Worm (Caenorhabditis elegans): ENCODE results near the gene Y57A10A.27.

The Y57A10A.27 gene

DNA sequence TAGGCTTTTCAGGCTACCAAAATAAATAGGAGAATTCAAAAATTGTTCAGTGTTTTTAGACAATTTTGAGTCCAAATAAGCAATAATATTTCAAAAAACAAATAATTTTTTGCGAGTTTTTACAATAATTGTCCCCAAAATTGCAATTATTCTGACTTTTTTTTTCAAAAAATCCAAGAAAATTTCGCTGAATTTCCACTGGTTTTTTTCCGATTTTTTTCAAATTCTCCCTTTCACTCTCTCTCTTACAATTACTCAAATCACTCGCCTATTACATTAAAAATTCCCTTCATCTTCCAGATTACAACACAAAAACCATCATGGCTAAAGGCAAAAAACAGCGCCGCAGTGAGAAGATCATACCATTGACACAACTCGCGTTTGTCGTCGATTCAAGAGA lies 14.2 kb upstream of the Y57A10A.27 start, which contains the start of gene Y57A10A.31:
Gene Y57A10A.31, plus strand, starts transcription at position 301 of the 400 bp plus-strand sequence.
- TF ChIP-seq zag-1 (tag; optimal IDR thresholded peaks at IDR 0.05) (no peak), lin-39 (tag; optimal IDR thresholded peaks at IDR 0.05) (no peak), nhr-237 (tag; optimal IDR thresholded peaks at IDR 0.05) (no peak), mdl-1 (tag; optimal IDR thresholded peaks at IDR 0.05) (no peak)

DNA sequence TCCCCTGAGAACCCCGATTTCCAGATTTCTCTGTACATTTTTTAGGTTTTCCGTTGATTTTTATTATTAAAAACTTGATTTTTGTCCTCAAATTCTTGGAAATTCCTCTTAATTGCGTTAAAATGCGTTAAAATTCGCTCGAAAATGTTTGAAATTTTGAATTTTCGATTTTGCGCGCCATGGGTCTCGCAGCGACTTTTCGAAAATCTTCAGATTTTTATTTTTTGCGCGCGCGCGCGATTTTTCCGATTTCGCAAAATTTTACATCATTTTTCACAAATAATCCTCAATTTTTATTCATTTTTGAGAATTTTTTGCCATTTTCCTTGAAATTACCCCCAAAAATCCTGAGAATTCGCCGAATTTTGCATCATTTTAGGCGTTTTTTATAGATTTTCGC lies 9.2 kb upstream of the Y57A10A.27 start:
- no peak for TF ChIP-seq alr-1 (tag; optimal IDR thresholded peaks at IDR 0.05)
- no peak for TF ChIP-seq nhr-6 (tag; optimal IDR thresholded peaks at IDR 0.05)

DNA sequence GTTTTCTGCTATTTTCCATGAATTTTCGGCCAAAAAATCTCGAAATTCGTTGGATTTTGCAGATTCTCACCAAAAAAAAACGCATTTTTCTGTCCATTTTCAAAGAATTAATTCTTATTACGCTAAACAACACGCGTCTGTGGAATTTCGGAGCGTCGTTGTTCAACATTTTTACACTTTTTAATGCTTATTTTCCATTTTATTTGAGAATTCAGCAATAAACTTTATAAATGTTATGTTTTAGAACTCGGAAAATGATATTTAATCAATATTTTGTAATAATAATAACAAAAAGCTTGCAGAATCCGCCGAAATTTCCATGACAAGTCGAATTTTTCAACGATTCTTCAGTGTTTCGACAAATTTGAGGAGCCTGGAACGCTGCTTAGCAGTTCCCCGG lies 5.5 kb upstream of the Y57A10A.27 start, which contains the start of gene ife-5:
Gene ife-5, plus strand, starts transcription at position 301 of the 400 bp plus-strand sequence.
- TF ChIP-seq nhr-11 (tag; optimal IDR thresholded peaks at IDR 0.05) (no peak), zag-1 (tag; optimal IDR thresholded peaks at IDR 0.05) (no peak)

DNA sequence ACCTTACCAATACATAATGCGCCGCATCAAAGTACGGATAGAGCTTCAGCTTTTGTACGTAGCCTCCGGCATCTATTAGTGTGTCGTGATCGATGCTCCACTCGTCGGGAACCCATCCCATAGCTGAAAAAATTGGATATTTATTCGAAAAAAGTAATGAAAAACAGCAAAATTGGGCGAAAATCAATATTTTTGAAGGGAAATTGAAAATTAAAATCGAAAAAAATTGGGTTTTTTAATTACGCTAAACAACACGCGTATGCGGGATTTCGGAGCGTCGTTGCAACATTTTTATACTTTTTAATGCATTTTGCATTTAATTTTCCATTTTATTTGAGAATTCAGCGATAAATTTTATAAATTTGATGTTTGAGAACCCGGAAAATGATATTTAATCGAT lies 4.4 kb upstream of the Y57A10A.27 start, which contains the start of the genes tric-1B.2 and Y57A10A.29:
Gene tric-1B.2, minus strand, starts transcription at position 129 of the 400 bp plus-strand sequence.
Gene Y57A10A.29, plus strand, starts transcription at position 303 of the 400 bp plus-strand sequence.
- TF ChIP-seq C34F6.9 (tag; optimal IDR thresholded peaks at IDR 0.05) = peak; percentile 21
- peak in 1 of 2 experiments; percentile 10 for TF ChIP-seq lsy-2 (tag; optimal IDR thresholded peaks at IDR 0.05)
- TF ChIP-seq nhr-21 (tag; optimal IDR thresholded peaks at IDR 0.05) = no peak
- TF ChIP-seq nhr-77 (tag; optimal IDR thresholded peaks at IDR 0.05) = no peak
- no peak for TF ChIP-seq mbf-1 (tag; optimal IDR thresholded peaks at IDR 0.05)
- TF ChIP-seq ama-1 (optimal IDR thresholded peaks at IDR 0.05) = no peak
- TF ChIP-seq elt-3 (tag; optimal IDR thresholded peaks at IDR 0.05) = no peak
- no peak for TF ChIP-seq nhr-23 (tag; optimal IDR thresholded peaks at IDR 0.05)
- TF ChIP-seq nhr-129 (tag; optimal IDR thresholded peaks at IDR 0.05) = no peak
- TF ChIP-seq nhr-237 (tag; optimal IDR thresholded peaks at IDR 0.05) = no peak
- TF ChIP-seq unc-62 (GFP tag; optimal IDR thresholded peaks at IDR 0.05) = no peak
- TF ChIP-seq unc-55 (GFP tag; optimal IDR thresholded peaks at IDR 0.05) = peak; percentile 28
- no peak for TF ChIP-seq unc-39 (tag; optimal IDR thresholded peaks at IDR 0.05)
- TF ChIP-seq lin-11 (tag; optimal IDR thresholded peaks at IDR 0.05) = no peak
- TF ChIP-seq sem-4 (tag; optimal IDR thresholded peaks at IDR 0.05) = no peak
- TF ChIP-seq ztf-4 (tag; optimal IDR thresholded peaks at IDR 0.05) = no peak
- TF ChIP-seq sma-9 (GFP tag; optimal IDR thresholded peaks at IDR 0.05) = no peak
- TF ChIP-seq sma-9 (tag; optimal IDR thresholded peaks at IDR 0.05) = no peak
- no peak for TF ChIP-seq ceh-82 (tag; optimal IDR thresholded peaks at IDR 0.05)
- no peak for TF ChIP-seq egl-27 (tag; optimal IDR thresholded peaks at IDR 0.05)
- TF ChIP-seq dmd-4 (tag; optimal IDR thresholded peaks at IDR 0.05) = no peak
- TF ChIP-seq mdl-1 (tag; optimal IDR thresholded peaks at IDR 0.05) = no peak
- no peak for TF ChIP-seq mab-5 (tag; optimal IDR thresholded peaks at IDR 0.05)

DNA sequence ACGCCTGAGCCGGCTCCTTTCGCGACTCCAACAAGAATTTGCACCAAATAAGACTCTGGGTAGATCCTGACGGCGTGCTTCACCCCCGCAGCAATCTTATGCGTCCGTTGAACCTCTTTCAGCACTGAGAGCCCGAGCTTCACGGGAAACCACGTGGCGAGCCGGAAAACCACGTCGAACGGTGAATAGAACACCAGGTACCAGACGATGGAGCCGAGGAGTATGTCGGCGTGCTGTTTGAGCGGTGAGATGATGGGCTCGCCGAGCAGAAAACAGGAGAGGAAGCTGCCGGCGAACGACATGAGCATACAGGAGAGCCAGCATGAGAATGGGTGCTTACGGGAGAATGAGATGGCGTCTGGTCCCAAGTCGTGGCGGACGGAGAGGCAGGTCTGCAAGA lies 3.8 kb upstream of the Y57A10A.27 start:
- TF ChIP-seq ztf-4 (tag; optimal IDR thresholded peaks at IDR 0.05) = no peak
- no peak for TF ChIP-seq C34F6.9 (tag; optimal IDR thresholded peaks at IDR 0.05)
- TF ChIP-seq ztf-1 (GFP tag; conservative IDR thresholded peaks at IDR 0.05) = no peak

DNA sequence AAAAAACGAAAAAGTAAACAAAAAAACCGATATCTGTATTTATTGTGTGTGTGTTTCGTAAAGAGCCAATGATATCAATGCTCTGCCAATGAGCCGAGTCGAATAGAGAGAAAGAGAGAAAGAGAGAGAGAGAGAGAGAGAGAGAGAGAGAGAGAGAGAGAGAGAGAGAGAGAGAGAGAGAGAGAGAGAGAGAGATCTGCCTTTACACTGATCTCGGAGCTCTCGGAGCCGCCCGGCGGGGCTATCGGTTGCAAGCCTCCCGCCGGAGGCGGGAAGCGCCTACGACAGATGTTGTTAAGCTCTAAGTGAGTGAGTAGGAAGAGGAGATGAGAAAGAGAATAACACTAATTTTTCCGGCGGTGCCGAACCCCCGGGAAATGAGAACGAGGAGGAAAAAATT lies 6.0 kb downstream of the Y57A10A.27 start:
- TF ChIP-seq snpc-4 (tag; optimal IDR thresholded peaks at IDR 0.05) (no peak), lsy-2 (tag; optimal IDR thresholded peaks at IDR 0.05) (peak in 1 of 2 experiments; percentile 45), Y55F3AM.14 (GFP tag; optimal IDR thresholded peaks at IDR 0.05) (no peak), C34F6.9 (tag; optimal IDR thresholded peaks at IDR 0.05) (peak; percentile 6), ZK546.5 (tag; optimal IDR thresholded peaks at IDR 0.05) (no peak), gmeb-1 (tag; optimal IDR thresholded peaks at IDR 0.05) (no peak), ztf-4 (tag; optimal IDR thresholded peaks at IDR 0.05) (no peak), nhr-129 (tag; optimal IDR thresholded peaks at IDR 0.05) (peak; percentile 5)

Data from whole organism, L2 larva.